Worm (Caenorhabditis elegans): ENCODE data around the gene ctsa-3.1.

The ctsa-3.1 gene

ce11 chrII:7255614-7256162 lies 23.0 kb downstream of the ctsa-3.1 start, which contains the start of gene F32A5.8 (continued):
- TF ChIP-seq elt-3 (tag; optimal IDR thresholded peaks at IDR 0.05): no peak
- peak; percentile 67 for TF ChIP-seq fos-1 (tag; optimal IDR thresholded peaks at IDR 0.05)
- TF ChIP-seq egl-27 (tag; optimal IDR thresholded peaks at IDR 0.05): no peak
- no peak for TF ChIP-seq ZK546.5 (tag; optimal IDR thresholded peaks at IDR 0.05)
- no peak for TF ChIP-seq sea-2 (GFP tag; optimal IDR thresholded peaks at IDR 0.05)
- TF ChIP-seq aly-2 (tag; optimal IDR thresholded peaks at IDR 0.05): no peak

- TF ChIP-seq nhr-23 (tag; optimal IDR thresholded peaks at IDR 0.05) (no peak), ztf-4 (tag; optimal IDR thresholded peaks at IDR 0.05) (no peak), sea-2 (GFP tag; optimal IDR thresholded peaks at IDR 0.05) (no peak), elt-3 (tag; optimal IDR thresholded peaks at IDR 0.05) (no peak), skn-1 (tag; optimal IDR thresholded peaks at IDR 0.05) (no peak), nfya-1 (tag; optimal IDR thresholded peaks at IDR 0.05; ENCODE audit: insufficient read depth) (no peak), lsy-12 (tag; optimal IDR thresholded peaks at IDR 0.05) (no peak), lin-15B (tag; optimal IDR thresholded peaks at IDR 0.05) (no peak), nhr-237 (tag; optimal IDR thresholded peaks at IDR 0.05) (no peak), nhr-43 (tag; optimal IDR thresholded peaks at IDR 0.05; ENCODE audit: poor library complexity, severe bottlenecking) (no peak), ceh-9 (tag; optimal IDR thresholded peaks at IDR 0.05) (no peak), elt-2 (tag; optimal IDR thresholded peaks at IDR 0.05) (no peak)
Observed at ce11 chrII:7261854-7262253, 29.2 kb downstream of the ctsa-3.1 start, which contains the start of gene C30G12.4. TSS of gene C30G12.4 (plus strand) at chrII:7262154.

- peak; percentile 76 for TF ChIP-seq jun-1 (tag; optimal IDR thresholded peaks at IDR 0.05)
- peak; percentile 38 for TF ChIP-seq mdl-1 (tag; optimal IDR thresholded peaks at IDR 0.05)
- TF ChIP-seq pqm-1 (tag; optimal IDR thresholded peaks at IDR 0.05): peak; percentile 59
- peak; percentile 84 for TF ChIP-seq pha-4 (tag; optimal IDR thresholded peaks at IDR 0.05)
- TF ChIP-seq sea-2 (GFP tag; optimal IDR thresholded peaks at IDR 0.05): no peak
- TF ChIP-seq fos-1 (tag; optimal IDR thresholded peaks at IDR 0.05): no peak
- peak; percentile 94 for TF ChIP-seq elt-2 (tag; optimal IDR thresholded peaks at IDR 0.05)
Observed at ce11 chrII:7264675-7265074, 32.0 kb downstream of the ctsa-3.1 start.

- TF ChIP-seq R02D3.7 (tag; optimal IDR thresholded peaks at IDR 0.05) (no peak), ceh-28 (tag; optimal IDR thresholded peaks at IDR 0.05) (no peak), elt-2 (tag; optimal IDR thresholded peaks at IDR 0.05) (peak; percentile 14), mml-1 (tag; optimal IDR thresholded peaks at IDR 0.05) (no peak), nhr-77 (tag; optimal IDR thresholded peaks at IDR 0.05) (no peak), ztf-11 (tag; optimal IDR thresholded peaks at IDR 0.05) (no peak), lin-15B (tag; optimal IDR thresholded peaks at IDR 0.05) (no peak), aly-2 (tag; optimal IDR thresholded peaks at IDR 0.05) (no peak)
Observed at ce11 chrII:7269783-7270182, 37.1 kb downstream of the ctsa-3.1 start.

- TF ChIP-seq nhr-43 (tag; optimal IDR thresholded peaks at IDR 0.05; ENCODE audit: poor library complexity, severe bottlenecking) (peak; percentile 55), nhr-25 (tag; optimal IDR thresholded peaks at IDR 0.05) (peak; percentile 59), elt-1 (tag; optimal IDR thresholded peaks at IDR 0.05) (no peak), tbx-2 (tag; optimal IDR thresholded peaks at IDR 0.05) (peak; percentile 13), nhr-23 (tag; optimal IDR thresholded peaks at IDR 0.05) (peak; percentile 85), mml-1 (tag; optimal IDR thresholded peaks at IDR 0.05) (no peak)
Observed at ce11 chrII:7272513-7272912, 39.9 kb downstream of the ctsa-3.1 start.

ce11 chrII:7273517-7273916 lies 40.9 kb downstream of the ctsa-3.1 start:
- TF ChIP-seq ztf-4 (tag; optimal IDR thresholded peaks at IDR 0.05): no peak
- no peak for TF ChIP-seq egl-5 (tag; optimal IDR thresholded peaks at IDR 0.05)
- no peak for TF ChIP-seq lin-15B (tag; optimal IDR thresholded peaks at IDR 0.05)
- peak; percentile 3 for TF ChIP-seq mdl-1 (tag; optimal IDR thresholded peaks at IDR 0.05)
- no peak for TF ChIP-seq daf-12 (tag; optimal IDR thresholded peaks at IDR 0.05)
- no peak for TF ChIP-seq tbx-2 (tag; optimal IDR thresholded peaks at IDR 0.05)
- TF ChIP-seq jun-1 (tag; optimal IDR thresholded peaks at IDR 0.05): no peak
- TF ChIP-seq fkh-2 (tag; optimal IDR thresholded peaks at IDR 0.05): no peak
- no peak for TF ChIP-seq pha-4 (tag; optimal IDR thresholded peaks at IDR 0.05)
- no peak for TF ChIP-seq lsy-12 (tag; optimal IDR thresholded peaks at IDR 0.05)
- peak; percentile 48 for TF ChIP-seq nhr-43 (tag; optimal IDR thresholded peaks at IDR 0.05; ENCODE audit: poor library complexity, severe bottlenecking)
- TF ChIP-seq snpc-4 (tag; optimal IDR thresholded peaks at IDR 0.05): no peak
- TF ChIP-seq eor-1 (tag; optimal IDR thresholded peaks at IDR 0.05): no peak
- TF ChIP-seq elt-3 (tag; optimal IDR thresholded peaks at IDR 0.05): peak in 1 of 3 experiments; percentile 41
- TF ChIP-seq nfya-1 (tag; optimal IDR thresholded peaks at IDR 0.05; ENCODE audit: insufficient read depth): no peak
- TF ChIP-seq lin-39 (tag; optimal IDR thresholded peaks at IDR 0.05): no peak
- TF ChIP-seq nhr-76 (tag; optimal IDR thresholded peaks at IDR 0.05): no peak
- TF ChIP-seq nhr-12 (tag; optimal IDR thresholded peaks at IDR 0.05): no peak
- TF ChIP-seq ceh-9 (tag; optimal IDR thresholded peaks at IDR 0.05): no peak
- no peak for TF ChIP-seq ceh-28 (tag; optimal IDR thresholded peaks at IDR 0.05)
- no peak for TF ChIP-seq mml-1 (tag; optimal IDR thresholded peaks at IDR 0.05)
- TF ChIP-seq nhr-77 (tag; optimal IDR thresholded peaks at IDR 0.05): no peak
- no peak for TF ChIP-seq egl-27 (tag; optimal IDR thresholded peaks at IDR 0.05)
- no peak for TF ChIP-seq sea-2 (GFP tag; optimal IDR thresholded peaks at IDR 0.05)
- peak; percentile 79 for TF ChIP-seq elt-2 (tag; optimal IDR thresholded peaks at IDR 0.05)
- TF ChIP-seq nhr-237 (tag; optimal IDR thresholded peaks at IDR 0.05): no peak
- TF ChIP-seq pqm-1 (tag; optimal IDR thresholded peaks at IDR 0.05): peak; percentile 50
- peak; percentile 32 for TF ChIP-seq nhr-23 (tag; optimal IDR thresholded peaks at IDR 0.05)
- TF ChIP-seq nhr-25 (tag; optimal IDR thresholded peaks at IDR 0.05): peak; percentile 1
- no peak for TF ChIP-seq zag-1 (tag; optimal IDR thresholded peaks at IDR 0.05)

Data from whole organism, L3 larva.